Fruit fly (Drosophila melanogaster): ENCODE measurements around the gene Gug.

The Gug gene

dm6 chr3L:8424831-8425336 lies 24.8 kb upstream of the Gug start, which contains the start of gene Cbl (continued):
- TF ChIP-seq vvl (GFP tag; IDR thresholded peaks at IDR 0.05) = no peak
- TF ChIP-seq schlank (tag; optimal IDR thresholded peaks at IDR 0.05) = no peak
- peak; percentile 82 for TF ChIP-seq CG1603 (tag; optimal IDR thresholded peaks at IDR 0.05)
- TF ChIP-seq fd64A (GFP tag; optimal IDR thresholded peaks at IDR 0.05) = peak; percentile 1
- TF ChIP-seq CG32772 (GFP tag; IDR thresholded peaks at IDR 0.05) = no peak
- TF ChIP-seq CG4360 (GFP tag; IDR thresholded peaks at IDR 0.05) = peak; percentile 100
- no peak for TF ChIP-seq Sox100B (GFP tag; optimal IDR thresholded peaks at IDR 0.05)
- TF ChIP-seq CG4730 (GFP tag; IDR thresholded peaks at IDR 0.05) = no peak
- TF ChIP-seq gt (GFP tag; IDR thresholded peaks at IDR 0.05) = peak; percentile 41; the same call in 1 of the 2 replicates
- peak; percentile 29 for TF ChIP-seq CG12299 (tag; optimal IDR thresholded peaks at IDR 0.05)
- TF ChIP-seq jumu (GFP tag; optimal IDR thresholded peaks at IDR 0.05) = no peak
- no peak for TF ChIP-seq CG14667 (GFP tag; IDR thresholded peaks at IDR 0.05)
- TF ChIP-seq CG7987 (GFP tag; optimal IDR thresholded peaks at IDR 0.05) = peak; percentile 68
- peak; percentile 12 for TF ChIP-seq CG31365 (tag; optimal IDR thresholded peaks at IDR 0.05)
- no peak for TF ChIP-seq CG31224 (GFP tag; IDR thresholded peaks at IDR 0.05)
- TF ChIP-seq slbo (GFP tag; IDR thresholded peaks at IDR 0.05) = no peak
- TF ChIP-seq CG11085 (GFP tag; IDR thresholded peaks at IDR 0.05) = no peak
- no peak for TF ChIP-seq bigmax (GFP tag; optimal IDR thresholded peaks at IDR 0.05)
- TF ChIP-seq gsb (GFP tag; IDR thresholded peaks at IDR 0.05) = no peak
- peak; percentile 49; the same call in 1 of the 2 replicates for TF ChIP-seq Bgb (GFP tag; IDR thresholded peaks at IDR 0.05; ENCODE audit: partially characterized antibody)
- TF ChIP-seq CG3163 (GFP tag; optimal IDR thresholded peaks at IDR 0.05) = no peak
- peak; percentile 99 for TF ChIP-seq CG17385 (GFP tag; optimal IDR thresholded peaks at IDR 0.05)
- peak; percentile 68 for TF ChIP-seq CG33213 (GFP tag; optimal IDR thresholded peaks at IDR 0.05)
- TF ChIP-seq Dll (GFP tag; IDR thresholded peaks at IDR 0.05; ENCODE audit: partially characterized antibody) = 0 out of 4 replicates have a peak, but pooled peaks have one; percentile 29
- peak; percentile 17 for TF ChIP-seq CG33557 (GFP tag; optimal IDR thresholded peaks at IDR 0.05)
- TF ChIP-seq ftz-f1 (GFP tag; optimal IDR thresholded peaks at IDR 0.05) = peak; percentile 58
- peak; percentile 51 for TF ChIP-seq HLHmδ (GFP tag; optimal IDR thresholded peaks at IDR 0.05)
- TF ChIP-seq tll (GFP tag; optimal IDR thresholded peaks at IDR 0.05) = peak in 1 of 2 experiments; percentile 42
- TF ChIP-seq CG9609 (GFP tag; optimal IDR thresholded peaks at IDR 0.05) = no peak
- peak; percentile 91 for TF ChIP-seq Ets97D (GFP tag; optimal IDR thresholded peaks at IDR 0.05)
- peak; percentile 21 for TF ChIP-seq dm (GFP tag; optimal IDR thresholded peaks at IDR 0.05)
- TF ChIP-seq HLH4C (GFP tag; IDR thresholded peaks at IDR 0.05; ENCODE audit: partially characterized antibody) = peak; percentile 22; the same call in 1 of the 3 replicates
- TF ChIP-seq CG6791 (GFP tag; IDR thresholded peaks at IDR 0.05; ENCODE audit: partially characterized antibody) = 0 out of 3 replicates have a peak, but pooled peaks have one; percentile 37
- TF ChIP-seq Doc3 (GFP tag; IDR thresholded peaks at IDR 0.05; ENCODE audit: partially characterized antibody) = no peak
- peak; percentile 99 for TF ChIP-seq Myb (GFP tag; optimal IDR thresholded peaks at IDR 0.05)
- no peak for TF ChIP-seq CG10366 (GFP tag; IDR thresholded peaks at IDR 0.05)
- peak; percentile 9 for TF ChIP-seq Sry-β (GFP tag; optimal IDR thresholded peaks at IDR 0.05)
- peak; percentile 12 for TF ChIP-seq Mes4 (GFP tag; optimal IDR thresholded peaks at IDR 0.05)
- peak; percentile 95 for TF ChIP-seq pzg (GFP tag; optimal IDR thresholded peaks at IDR 0.05)
- peak; percentile 69 for TF ChIP-seq trem (tag; optimal IDR thresholded peaks at IDR 0.05)
- peak; percentile 9 for TF ChIP-seq wek (GFP tag; optimal IDR thresholded peaks at IDR 0.05)
- peak; percentile 52 for TF ChIP-seq E2f2 (GFP tag; IDR thresholded peaks at IDR 0.05)
- TF ChIP-seq crp (GFP tag; optimal IDR thresholded peaks at IDR 0.05) = peak in 1 of 2 experiments; percentile 28
- peak; percentile 52 for TF ChIP-seq MTF-1 (GFP tag; optimal IDR thresholded peaks at IDR 0.05; ENCODE audit: borderline replicate concordance)
- peak in 1 of 3 experiments; percentile 76 for TF ChIP-seq Stat92E (GFP tag; optimal IDR thresholded peaks at IDR 0.05)
- TF ChIP-seq cg (GFP tag; optimal IDR thresholded peaks at IDR 0.05) = peak; percentile 91
- peak; percentile 23 for TF ChIP-seq NC2β (GFP tag; optimal IDR thresholded peaks at IDR 0.05)
- no peak for TF ChIP-seq ab (GFP tag; optimal IDR thresholded peaks at IDR 0.05)
- no peak for TF ChIP-seq CG2199 (GFP tag; IDR thresholded peaks at IDR 0.05)

Measured in whole organism, embryonic.